Worm (Caenorhabditis elegans): ENCODE measurements around the gene C01G6.2.

Gene C01G6.2

DNA sequence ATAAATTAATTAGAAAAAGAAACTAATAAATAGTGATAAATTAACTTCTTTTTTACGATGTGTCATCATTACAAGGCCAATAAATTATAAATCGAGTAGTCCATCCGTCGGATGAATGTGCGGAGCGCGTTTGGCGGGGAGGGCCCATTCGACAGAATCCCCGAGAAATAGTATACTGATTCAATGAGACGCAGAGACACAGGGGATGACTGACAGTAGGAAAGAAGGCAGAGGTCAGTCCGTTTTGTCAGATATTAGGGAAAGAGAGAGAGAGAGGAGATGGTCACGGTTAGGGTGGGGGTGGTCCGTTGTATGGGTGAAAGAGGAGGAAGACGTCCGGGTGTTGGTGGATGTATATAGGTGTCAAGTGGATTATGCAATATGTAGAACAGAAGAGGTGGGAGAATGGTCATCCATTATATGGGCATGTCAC, 41.8 kb downstream of the C01G6.2 start (continued):
- no peak for TF ChIP-seq ahr-1 (tag; optimal IDR thresholded peaks at IDR 0.05)
- TF ChIP-seq che-1 (tag; optimal IDR thresholded peaks at IDR 0.05) = no peak
- no peak for TF ChIP-seq ceh-45 (GFP tag; IDR thresholded peaks at IDR 0.05)
- no peak for TF ChIP-seq pha-4 (tag; optimal IDR thresholded peaks at IDR 0.05)
- TF ChIP-seq C38D4.7 (GFP tag; optimal IDR thresholded peaks at IDR 0.05) = no peak
- peak; percentile 63 for TF ChIP-seq ceh-31 (tag; optimal IDR thresholded peaks at IDR 0.05)
- TF ChIP-seq K02D7.2 (tag; optimal IDR thresholded peaks at IDR 0.05) = no peak
- no peak for TF ChIP-seq ama-1 (optimal IDR thresholded peaks at IDR 0.05)
- no peak for TF ChIP-seq ceh-24 (tag; optimal IDR thresholded peaks at IDR 0.05)
- no peak for TF ChIP-seq npax-4 (tag; optimal IDR thresholded peaks at IDR 0.05)
- TF ChIP-seq ets-4 (tag; optimal IDR thresholded peaks at IDR 0.05) = no peak
- no peak for TF ChIP-seq unc-3 (GFP tag; conservative IDR thresholded peaks at IDR 0.05)
- TF ChIP-seq unc-3 (tag; optimal IDR thresholded peaks at IDR 0.05) = no peak
- TF ChIP-seq sdc-2 (tag; optimal IDR thresholded peaks at IDR 0.05) = peak; percentile 39
- TF ChIP-seq lim-6 (tag; optimal IDR thresholded peaks at IDR 0.05) = no peak
- no peak for TF ChIP-seq ceh-18 (tag; optimal IDR thresholded peaks at IDR 0.05)

DNA sequence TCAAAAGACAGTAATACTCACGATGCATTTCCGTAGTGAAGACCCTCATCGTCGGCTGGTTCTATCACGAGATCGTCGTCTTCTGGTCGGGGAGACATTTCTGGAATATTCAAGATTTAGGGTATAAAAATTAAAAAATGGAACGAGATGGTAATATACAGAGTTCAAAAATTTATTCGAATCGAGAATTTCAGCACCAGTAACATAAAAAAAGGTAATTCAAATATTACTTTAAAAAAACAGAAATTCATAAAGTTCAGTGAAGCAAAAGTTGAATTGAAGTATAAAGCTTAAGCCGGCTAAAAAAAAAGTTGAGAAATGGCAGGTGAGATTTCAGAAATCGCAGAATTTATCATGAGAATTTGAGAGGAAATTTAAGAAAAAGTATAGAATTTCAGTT, 43.3 kb downstream of the C01G6.2 start, which contains the start of gene cam-1:
TSS of gene cam-1 (minus strand) at position 101 of the 400 bp plus-strand sequence.
- TF ChIP-seq K02D7.2 (tag; optimal IDR thresholded peaks at IDR 0.05) = no peak

DNA sequence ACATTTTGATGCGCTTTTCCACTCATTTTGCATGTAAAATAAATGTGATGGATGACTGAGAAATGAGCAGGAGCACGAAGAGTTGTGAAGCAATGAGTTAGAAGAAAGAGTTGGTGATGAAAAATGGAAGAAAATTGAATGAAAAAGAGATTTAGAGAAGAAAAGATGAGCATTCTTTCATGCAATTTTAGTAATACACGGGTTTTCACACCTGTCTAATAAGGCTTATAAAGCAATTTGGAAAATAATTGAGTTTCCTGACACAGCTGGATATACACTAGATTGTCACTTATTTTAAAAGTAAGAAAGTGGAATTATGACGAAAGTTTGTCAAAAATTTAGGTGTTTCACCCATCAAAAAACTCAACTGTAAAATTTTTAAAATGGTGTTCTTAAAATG, 43.9 kb downstream of the C01G6.2 start:
- TF ChIP-seq hlh-30 (tag; optimal IDR thresholded peaks at IDR 0.05; ENCODE audit: insufficient read depth) (no peak), npax-4 (tag; optimal IDR thresholded peaks at IDR 0.05) (no peak), nfya-1 (tag; optimal IDR thresholded peaks at IDR 0.05) (no peak), unc-42 (tag; optimal IDR thresholded peaks at IDR 0.05) (peak; percentile 48), hlh-6 (tag; optimal IDR thresholded peaks at IDR 0.05) (no peak), pha-2 (tag; optimal IDR thresholded peaks at IDR 0.05) (no peak)

DNA sequence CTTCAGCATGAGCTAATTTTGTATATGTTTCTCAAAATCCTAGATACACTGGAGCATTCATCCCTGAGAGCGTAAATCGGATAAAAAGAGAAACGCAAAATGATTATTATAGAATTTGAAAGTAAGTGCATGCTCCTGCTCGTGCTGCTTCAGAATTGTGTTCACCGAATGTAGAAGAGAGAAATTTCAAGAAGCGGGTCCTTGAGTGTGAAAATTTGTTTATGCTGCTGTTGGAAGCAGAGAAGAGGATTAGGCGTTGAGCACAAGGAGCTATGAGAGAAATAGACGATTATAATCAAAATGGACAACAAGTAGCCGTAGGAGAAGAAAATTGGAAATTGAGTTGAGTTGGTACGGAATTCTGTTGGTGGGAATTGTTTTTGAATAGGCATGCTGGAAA, 44.8 kb downstream of the C01G6.2 start:
- TF ChIP-seq unc-42 (tag; optimal IDR thresholded peaks at IDR 0.05) (peak; percentile 88), fkh-10 (GFP tag; optimal IDR thresholded peaks at IDR 0.05) (no peak)

DNA sequence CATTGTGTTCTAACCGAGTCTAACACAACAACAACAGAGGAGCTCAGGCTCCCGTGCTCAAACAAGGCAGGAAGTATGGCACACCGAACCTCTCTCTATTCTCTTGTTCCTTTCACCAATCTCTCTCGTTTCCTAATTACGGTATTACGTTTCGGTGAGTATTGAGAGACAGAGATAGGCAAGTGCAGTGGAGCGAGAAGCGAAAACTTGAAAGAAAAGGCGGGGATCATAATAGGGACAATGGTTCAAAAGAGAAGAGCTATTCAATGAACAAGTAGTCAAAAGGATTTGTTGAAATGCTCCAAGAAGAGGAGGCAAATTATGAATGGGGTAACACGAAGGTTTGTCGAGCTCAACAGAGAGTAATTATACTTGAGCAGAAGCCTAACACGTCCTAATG, 46.5 kb downstream of the C01G6.2 start:
- TF ChIP-seq ceh-19 (GFP tag; optimal IDR thresholded peaks at IDR 0.05) (peak; percentile 26), ceh-2 (tag; optimal IDR thresholded peaks at IDR 0.05) (peak; percentile 34), mec-3 (tag; optimal IDR thresholded peaks at IDR 0.05; ENCODE audit: borderline replicate concordance) (no peak), ref-2 (tag; optimal IDR thresholded peaks at IDR 0.05) (peak; percentile 48), pax-1 (tag; optimal IDR thresholded peaks at IDR 0.05) (peak; percentile 93), pag-3 (tag; optimal IDR thresholded peaks at IDR 0.05; ENCODE audit: borderline replicate concordance) (no peak), ceh-34 (tag; optimal IDR thresholded peaks at IDR 0.05) (peak; percentile 67), sox-2 (GFP tag; IDR thresholded peaks at IDR 0.05) (peak; percentile 73), sox-4 (tag; optimal IDR thresholded peaks at IDR 0.05) (no peak), ceh-31 (tag; optimal IDR thresholded peaks at IDR 0.05) (peak; percentile 83)

DNA sequence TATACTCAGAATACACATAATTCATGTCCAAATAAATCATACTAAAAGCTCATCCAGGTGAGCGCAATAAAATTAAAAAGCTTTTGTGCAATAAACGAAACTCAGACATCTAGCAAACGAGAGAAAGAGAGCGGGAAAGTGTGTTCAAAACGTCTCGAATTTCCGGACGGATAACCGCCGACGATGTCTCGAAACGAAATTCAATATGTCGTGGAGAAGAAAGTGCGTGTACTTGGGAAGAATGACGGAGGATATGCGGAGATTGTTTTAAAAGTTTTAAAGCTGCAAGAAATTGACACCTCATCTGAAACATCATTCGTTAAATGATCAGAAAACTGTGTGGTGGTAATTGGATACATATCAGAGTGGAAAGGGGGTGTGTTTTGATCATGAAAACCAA, 47.9 kb downstream of the C01G6.2 start:
- TF ChIP-seq hlh-13 (GFP tag; optimal IDR thresholded peaks at IDR 0.05) = no peak
- no peak for TF ChIP-seq zip-5 (tag; optimal IDR thresholded peaks at IDR 0.05)
- TF ChIP-seq C08G9.2 (tag; optimal IDR thresholded peaks at IDR 0.05) = no peak
- TF ChIP-seq ceh-34 (tag; optimal IDR thresholded peaks at IDR 0.05) = peak; percentile 97
- no peak for TF ChIP-seq syd-9 (tag; optimal IDR thresholded peaks at IDR 0.05)
